Worm (Caenorhabditis elegans) whole organism, young adult: ENCODE measurements around the gene nas-9.

ENCODE experiments used
- F22D6.2 ChIP-seq: sonication (generic microtip); optimal IDR thresholded peaks from 2 replicates; lab custom pipeline; 2016; ENCODE audit warnings: mild to moderate bottlenecking, missing genetic modification characterization, missing compliant biosample characterization
- F37B4.10 ChIP-seq: fragments of 200-800 bp; sonication (Bioruptor generic); IDR thresholded peaks from 2 replicates; pipeline ENCODE4 v1.3.6; 2022; ENCODE audit warnings: missing genetic modification characterization, missing compliant biosample characterization
- F52B5.7 ChIP-seq: sonication (generic microtip); optimal IDR thresholded peaks from 2 replicates; lab custom pipeline; 2016; ENCODE audit warnings: mild to moderate bottlenecking, missing genetic modification characterization, missing compliant biosample characterization
- Y67H2A.10 ChIP-seq: fragments of 200-800 bp; sonication (Bioruptor generic); conservative IDR thresholded peaks from 2 replicates; pipeline ENCODE4 v1.3.6; 2022; ENCODE audit warnings: missing genetic modification reagents, missing genetic modification characterization, missing compliant biosample characterization
- Y79H2A.3 ChIP-seq: fragments of 200-800 bp; sonication (Bioruptor generic); conservative IDR thresholded peaks from 2 replicates; pipeline ENCODE4 v1.3.6; 2022; ENCODE audit warnings: missing genetic modification reagents, missing genetic modification characterization, missing compliant biosample characterization
- attf-5 ChIP-seq: fragments of 200-800 bp; sonication (Bioruptor generic); optimal IDR thresholded peaks from 2 replicates; lab custom pipeline; 2018; ENCODE audit warnings: mild to moderate bottlenecking, missing genetic modification characterization, missing compliant biosample characterization
- ceh-91 ChIP-seq: fragments of 200-800 bp; sonication (Bioruptor generic); IDR thresholded peaks from 2 replicates; pipeline ENCODE4 v1.3.6; 2022; ENCODE audit warnings: missing genetic modification reagents, missing genetic modification characterization, missing compliant biosample characterization
- lin-40 ChIP-seq: sonication (generic microtip); optimal IDR thresholded peaks from 2 replicates; lab custom pipeline; 2016; ENCODE audit warnings: missing genetic modification characterization, mild to moderate bottlenecking, missing compliant biosample characterization, missing genotype, missing genetic modification reagents
- mxl-1 ChIP-seq: sonication (generic microtip); optimal IDR thresholded peaks from 2 replicates; lab custom pipeline; 2016; ENCODE audit warnings: missing genetic modification characterization, missing compliant biosample characterization

The nas-9 gene

DNA sequence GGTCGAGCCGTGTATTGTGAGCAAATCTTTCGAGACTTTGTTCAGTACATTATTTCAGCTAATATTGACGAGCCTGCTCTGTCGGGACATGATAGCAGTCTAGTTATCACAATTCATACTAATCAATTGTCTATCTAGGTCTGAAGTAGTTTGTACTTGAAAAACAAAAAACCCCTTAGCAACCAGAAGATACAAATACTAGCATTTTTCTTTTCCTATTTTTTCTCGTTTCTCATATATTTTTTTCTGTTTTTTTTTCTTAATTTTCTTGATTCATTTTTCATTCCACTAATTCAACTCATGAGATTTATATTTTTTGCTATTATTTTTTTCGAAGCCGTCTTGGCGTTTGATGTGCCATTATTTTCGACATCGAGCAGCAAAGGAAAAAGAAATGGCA is 52.6 kb downstream of the nas-9 start, which contains the start of gene R02F11.9:
R02F11.9 (plus strand) TSS at position 301 of the 400 bp plus-strand sequence.
- TF ChIP-seq F22D6.2 (tag; lab: Kevin White, UChicago) (no peak), attf-5 (GFP tag; lab: Kevin White, UChicago) (no peak), Y67H2A.10 (no peak), Y79H2A.3 (GFP tag; lab: Robert Waterston, UW) (no peak), mxl-1 (tag; lab: Kevin White, UChicago) (no peak), lin-40 (no peak), F37B4.10 (GFP tag; lab: Robert Waterston, UW) (no peak), ceh-91 (GFP tag; lab: Robert Waterston, UW) (no peak), F52B5.7 (tag; lab: Kevin White, UChicago) (no peak)
